Fruit fly (Drosophila melanogaster): ENCODE measurements around the gene Prim1.

The Prim1 gene

dm6 chr3L:8340264-8341095 is at the start of gene Prim1, which contains the start of gene CG7083 (continued):
- TF ChIP-seq pdm3 (GFP tag; optimal IDR thresholded peaks at IDR 0.05) (peak; percentile 63), CG16779 (tag; optimal IDR thresholded peaks at IDR 0.05) (no peak), CG1621 (tag; optimal IDR thresholded peaks at IDR 0.05) (peak; percentile 7), Lpt (GFP tag; optimal IDR thresholded peaks at IDR 0.05) (no peak), acj6 (GFP tag; optimal IDR thresholded peaks at IDR 0.05) (peak; percentile 65), Hr39 (GFP tag; optimal IDR thresholded peaks at IDR 0.05) (peak; percentile 73), cyc (GFP tag; optimal IDR thresholded peaks at IDR 0.05) (peak; percentile 61), CG10669 (GFP tag; optimal IDR thresholded peaks at IDR 0.05) (peak; percentile 55), dsx (GFP tag; optimal IDR thresholded peaks at IDR 0.05; ENCODE audit: poor library complexity, severe bottlenecking) (no peak), Blimp-1 (GFP tag; optimal IDR thresholded peaks at IDR 0.05) (peak; percentile 1)

dm6 chr3L:8295227-8295626 is 44.9 kb upstream of the Prim1 start, which contains the start of gene CG7201:
Gene CG7201, minus strand, starts transcription at chr3L:8295327.
- TF ChIP-seq Eip78C (GFP tag), result peak; percentile 25
- no peak for TF ChIP-seq dsx (GFP tag; optimal IDR thresholded peaks at IDR 0.05; ENCODE audit: poor library complexity, severe bottlenecking)

DNA sequence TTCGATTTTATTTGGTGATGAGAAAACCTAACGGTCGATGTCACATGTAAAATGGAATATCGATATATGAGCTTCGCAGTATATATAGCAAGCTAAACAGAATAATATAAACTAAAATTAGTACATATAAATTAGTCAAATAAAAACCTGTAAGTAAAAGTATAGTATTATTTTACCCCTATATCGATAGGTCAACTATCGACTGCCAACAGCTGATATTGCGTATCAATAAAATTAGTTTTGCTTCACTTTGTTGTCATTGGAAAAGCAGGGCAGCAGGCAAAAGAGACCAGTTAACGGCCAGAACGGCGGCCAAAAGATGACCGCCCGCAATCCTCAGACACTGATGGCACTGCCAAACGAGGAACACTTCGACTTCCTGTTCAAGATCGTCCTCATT is 43.2 kb upstream of the Prim1 start, which contains the start of gene Rab19:
Gene Rab19, plus strand, starts transcription at position 78 of the 400 bp plus-strand sequence.
- TF ChIP-seq Eip78C (GFP tag) (peak; percentile 43), CG3032 (tag; optimal IDR thresholded peaks at IDR 0.05) (no peak), CG31627 (GFP tag; optimal IDR thresholded peaks at IDR 0.05) (no peak), CG6808 (GFP tag; optimal IDR thresholded peaks at IDR 0.05) (no peak), Ets21C (GFP tag; optimal IDR thresholded peaks at IDR 0.05) (no peak), fd85E (GFP tag; optimal IDR thresholded peaks at IDR 0.05) (no peak), Met (GFP tag; optimal IDR thresholded peaks at IDR 0.05) (no peak), CG8632 (GFP tag; optimal IDR thresholded peaks at IDR 0.05) (no peak), svp (GFP tag) (peak; percentile 92), net (GFP tag; optimal IDR thresholded peaks at IDR 0.05) (no peak), fd59A (GFP tag; optimal IDR thresholded peaks at IDR 0.05) (no peak), dsx (GFP tag; optimal IDR thresholded peaks at IDR 0.05; ENCODE audit: poor library complexity, severe bottlenecking) (peak; percentile 69), Blimp-1 (GFP tag; optimal IDR thresholded peaks at IDR 0.05) (peak; percentile 60), fkh (GFP tag; optimal IDR thresholded peaks at IDR 0.05) (peak; percentile 33), CG7368 (GFP tag; optimal IDR thresholded peaks at IDR 0.05) (no peak), achi (GFP tag; optimal IDR thresholded peaks at IDR 0.05) (no peak)

- TF ChIP-seq CG8319 (GFP tag; optimal IDR thresholded peaks at IDR 0.05) (no peak), Hr38 (GFP tag; optimal IDR thresholded peaks at IDR 0.05) (no peak), svp (GFP tag) (no peak), CG11762 (GFP tag; optimal IDR thresholded peaks at IDR 0.05; ENCODE audit: insufficient read depth) (no peak), CG6854 (GFP tag; optimal IDR thresholded peaks at IDR 0.05) (no peak), Sox15 (GFP tag; optimal IDR thresholded peaks at IDR 0.05) (no peak), CG16779 (tag; optimal IDR thresholded peaks at IDR 0.05) (no peak), Eip93F (GFP tag; optimal IDR thresholded peaks at IDR 0.05) (no peak), dac (GFP tag; optimal IDR thresholded peaks at IDR 0.05) (no peak), Ets96B (tag; optimal IDR thresholded peaks at IDR 0.05) (no peak), Smox (GFP tag; optimal IDR thresholded peaks at IDR 0.05) (no peak)
Observed at dm6 chr3L:8297488-8297887, 42.6 kb upstream of the Prim1 start.

Measured in whole organism, prepupa.